Worm (Caenorhabditis elegans) whole organism, L4 larva: ENCODE data around the gene clec-67.

Experiments used
- F49E8.2 ChIP-seq: sonication (generic microtip); optimal IDR thresholded peaks from 2 replicates; lab custom pipeline; 2016; ENCODE audit warnings: missing compliant biosample characterization, mild to moderate bottlenecking, missing genetic modification characterization, borderline replicate concordance
- R02D3.7 ChIP-seq: fragments of 150-350 bp; sonication (generic microtip); optimal IDR thresholded peaks from 3 replicates; lab custom pipeline; 2014; ENCODE audit warnings: missing biosample characterization, missing genetic modification characterization
- Y5F2A.4 ChIP-seq: fragments of 200-800 bp; sonication (Bioruptor generic); optimal IDR thresholded peaks from 2 replicates; lab custom pipeline; 2018; ENCODE audit warnings: mild to moderate bottlenecking, missing genetic modification characterization, missing compliant biosample characterization
- ZK337.2 ChIP-seq: fragments of 200-800 bp; sonication (Bioruptor generic); IDR thresholded peaks from 2 replicates; pipeline ENCODE4 v1.3.6; 2022; ENCODE audit warnings: missing genetic modification reagents, missing genetic modification characterization, missing compliant biosample characterization
- aha-1 ChIP-seq: fragments of 150-350 bp; peaks from one replicate; lab custom pipeline; 2014; ENCODE audit warnings: missing biosample characterization, missing genetic modification characterization
- aly-2 ChIP-seq: sonication (generic microtip); optimal IDR thresholded peaks from 2 replicates; lab custom pipeline; 2018; ENCODE audit warnings: missing biosample characterization, missing genetic modification characterization
- attf-4 ChIP-seq: sonication (generic microtip); optimal IDR thresholded peaks from 3 replicates; lab custom pipeline; 2017; ENCODE audit warnings: missing biosample characterization, missing genetic modification characterization
- cey-2 ChIP-seq: sonication (generic microtip); optimal IDR thresholded peaks from 3 replicates; lab custom pipeline; 2017; ENCODE audit warnings: missing genetic modification characterization, mild to moderate bottlenecking, missing compliant biosample characterization, antibody characterized with exemption, borderline replicate concordance; ENCODE audit not compliant: insufficient read depth
- daf-12 ChIP-seq: fragments of 150-350 bp; optimal IDR thresholded peaks from 2 replicates; lab custom pipeline; 2014; ENCODE audit warnings: missing biosample characterization, missing genetic modification reagents, missing genetic modification characterization
- daf-16 ChIP-seq, 3 experiments: sonication (generic microtip); optimal IDR thresholded peaks; 2 replicates each; lab custom pipeline; 2016 to 2017; ENCODE audit warnings: missing genetic modification characterization in 3 of 3, missing genetic modification reagents in 3 of 3, mild to moderate bottlenecking in 2 of 3, missing compliant biosample characterization in 2 of 3, missing biosample characterization in 1 of 3, moderate library complexity in 1 of 3
- daf-8 ChIP-seq: fragments of 200-800 bp; sonication (Bioruptor generic); IDR thresholded peaks from 2 replicates; pipeline ENCODE4 v1.3.6; 2022; ENCODE audit warnings: missing genetic modification characterization, missing compliant biosample characterization
- dmd-6 ChIP-seq: fragments of 200-800 bp; sonication (Bioruptor generic); IDR thresholded peaks from 2 replicates; pipeline ENCODE4 v1.3.6; 2022; ENCODE audit warnings: missing genetic modification reagents, missing genetic modification characterization, missing compliant biosample characterization
- dmd-9 ChIP-seq: fragments of 200-800 bp; sonication (Bioruptor generic); IDR thresholded peaks from 2 replicates; pipeline ENCODE4 v1.3.6; 2022; ENCODE audit warnings: missing genetic modification reagents, missing genetic modification characterization, missing compliant biosample characterization
- dpl-1 ChIP-seq: fragments of 150-350 bp; optimal IDR thresholded peaks from 2 replicates; lab custom pipeline; 2014; ENCODE audit warnings: missing biosample characterization, missing genetic modification reagents, missing genetic modification characterization
- dve-1 ChIP-seq: sonication (generic microtip); optimal IDR thresholded peaks from 2 replicates; lab custom pipeline; 2017; ENCODE audit warnings: antibody characterized with exemption, mild to moderate bottlenecking, missing genetic modification characterization, missing compliant biosample characterization; ENCODE audit not compliant: insufficient read depth
- egl-27 ChIP-seq: sonication (generic microtip); optimal IDR thresholded peaks from 3 replicates; lab custom pipeline; 2017; ENCODE audit warnings: missing biosample characterization, missing genetic modification reagents, missing genetic modification characterization
- fkh-10 ChIP-seq: fragments of 150-350 bp; optimal IDR thresholded peaks from 2 replicates; lab custom pipeline; 2014; ENCODE audit warnings: missing biosample characterization, missing genetic modification reagents, missing genetic modification characterization
- hlh-11 ChIP-seq: fragments of 200-800 bp; sonication (Bioruptor generic); optimal IDR thresholded peaks from 2 replicates; lab custom pipeline; 2018; ENCODE audit warnings: mild to moderate bottlenecking, missing genetic modification characterization, missing compliant biosample characterization
- lin-15B ChIP-seq: fragments of 150-350 bp; sonication (generic microtip); optimal IDR thresholded peaks from 3 replicates; lab custom pipeline; 2014; ENCODE audit warnings: missing biosample characterization, missing genetic modification characterization
- lin-29 ChIP-seq: fragments of 200-800 bp; sonication (Bioruptor generic); IDR thresholded peaks from 2 replicates; pipeline ENCODE4 v1.3.6; 2022; ENCODE audit warnings: missing genetic modification reagents, missing genetic modification characterization, missing compliant biosample characterization
- lsy-2 ChIP-seq, 2 experiments: fragments of 150-350 bp in 1 of 2; sonication (generic microtip) in 1 of 2; optimal IDR thresholded peaks; 2 replicates each; lab custom pipeline; 2014 to 2017; ENCODE audit warnings: missing biosample characterization in 2 of 2, missing genetic modification characterization in 2 of 2
- madf-5 ChIP-seq, 2 experiments: fragments of 200-800 bp; sonication (Bioruptor generic); IDR thresholded peaks; 2 replicates each; pipeline ENCODE4 v1.3.6; 2022; ENCODE audit warnings: missing compliant biosample characterization in 2 of 2, missing genetic modification characterization in 2 of 2
- mdl-1 ChIP-seq, 2 experiments: fragments of 150-350 bp in 1 of 2; sonication (generic microtip) in 1 of 2; optimal IDR thresholded peaks; 2 replicates each; lab custom pipeline; 2014 to 2017; ENCODE audit warnings: missing biosample characterization in 2 of 2, missing genetic modification characterization in 2 of 2
- mep-1 ChIP-seq: fragments of 150-350 bp; sonication (generic microtip); optimal IDR thresholded peaks from 3 replicates; lab custom pipeline; 2014; ENCODE audit warnings: missing biosample characterization, missing genetic modification characterization
- mxl-2 ChIP-seq: fragments of 200-800 bp; sonication (Bioruptor generic); conservative IDR thresholded peaks from 2 replicates; pipeline ENCODE4 v1.3.6; 2022; ENCODE audit warnings: missing genetic modification reagents, missing genetic modification characterization, missing compliant biosample characterization
- nhr-10 ChIP-seq: fragments of 150-350 bp; optimal IDR thresholded peaks from 2 replicates; lab custom pipeline; 2014; ENCODE audit warnings: missing biosample characterization, missing genetic modification characterization
- nhr-28 ChIP-seq: fragments of 150-350 bp; optimal IDR thresholded peaks from 2 replicates; lab custom pipeline; 2014; ENCODE audit warnings: missing biosample characterization, missing genetic modification characterization
- nhr-48 ChIP-seq: sonication (generic microtip); optimal IDR thresholded peaks from 2 replicates; lab custom pipeline; 2016; ENCODE audit warnings: mild to moderate bottlenecking, missing genetic modification characterization, missing compliant biosample characterization
- nhr-6 ChIP-seq: fragments of 150-350 bp; optimal IDR thresholded peaks from 2 replicates; lab custom pipeline; 2014; ENCODE audit warnings: missing biosample characterization, missing genetic modification characterization
- nhr-76 ChIP-seq: fragments of 150-350 bp; optimal IDR thresholded peaks from 2 replicates; lab custom pipeline; 2014; ENCODE audit warnings: missing biosample characterization, missing genetic modification characterization
- pqm-1 ChIP-seq: sonication (generic microtip); optimal IDR thresholded peaks from 2 replicates; lab custom pipeline; 2017; ENCODE audit warnings: missing biosample characterization, missing genetic modification characterization
- sdz-12 ChIP-seq: fragments of 200-800 bp; sonication (Bioruptor generic); optimal IDR thresholded peaks from 2 replicates; lab custom pipeline; 2018; ENCODE audit warnings: mild to moderate bottlenecking, missing genetic modification characterization, missing compliant biosample characterization
- skn-1 ChIP-seq: fragments of 150-350 bp; optimal IDR thresholded peaks from 2 replicates; lab custom pipeline; 2014; ENCODE audit warnings: missing biosample characterization, missing genetic modification characterization
- snpc-1.2 ChIP-seq: fragments of 200-800 bp; sonication (Bioruptor generic); IDR thresholded peaks from 2 replicates; pipeline ENCODE4 v1.3.6; 2022; ENCODE audit warnings: missing genetic modification reagents, missing genetic modification characterization, missing compliant biosample characterization
- unc-39 ChIP-seq: sonication (generic microtip); optimal IDR thresholded peaks from 2 replicates; lab custom pipeline; 2017; ENCODE audit warnings: missing biosample characterization, missing genetic modification characterization
- unc-62 ChIP-seq, 3 experiments: fragments of 150-350 bp in 1 of 3; sonication (generic microtip); optimal IDR thresholded peaks in 2 of 3; peaks in 1 of 3; 1 replicate in 1 of 3; 2 replicates in 2 of 3; lab custom pipeline; 2014 to 2017; ENCODE audit warnings: missing biosample characterization in 3 of 3, missing genetic modification characterization in 3 of 3, missing genetic modification reagents in 3 of 3, missing genotype in 1 of 3
- vab-7 ChIP-seq: fragments of 200-800 bp; sonication (Bioruptor generic); IDR thresholded peaks from 2 replicates; pipeline ENCODE4 v1.3.6; 2022; ENCODE audit warnings: missing genetic modification reagents, missing genetic modification characterization, missing compliant biosample characterization
- zfp-2 ChIP-seq: sonication (generic microtip); optimal IDR thresholded peaks from 2 replicates; lab custom pipeline; 2016; ENCODE audit warnings: mild to moderate bottlenecking, missing genetic modification characterization, missing compliant biosample characterization
- zip-2 ChIP-seq: fragments of 150-350 bp; optimal IDR thresholded peaks from 2 replicates; lab custom pipeline; 2014; ENCODE audit warnings: missing biosample characterization, missing genetic modification characterization
- ztf-11 ChIP-seq: fragments of 150-350 bp; optimal IDR thresholded peaks from 2 replicates; lab custom pipeline; 2014; ENCODE audit warnings: missing biosample characterization, missing genetic modification characterization

Gene clec-67

ce11 chrIV:3875260-3875659, 46.7 kb upstream of the clec-67 start (continued):
- no peak for TF ChIP-seq egl-27 (tag; lab: Kevin White, UChicago)
- TF ChIP-seq, all 104 proteins: peak for 19

ce11 chrIV:3876955-3877354, 45.0 kb upstream of the clec-67 start:
- no peak for TF ChIP-seq dve-1
- TF ChIP-seq daf-12 (tag; lab: Kevin White, UChicago): no peak
- no peak for TF ChIP-seq dmd-9
- peak; percentile 91 for TF ChIP-seq aha-1 (tag; lab: Kevin White, UChicago)
- TF ChIP-seq daf-8 (GFP tag; lab: Robert Waterston, UW): no peak
- peak in 1 of 2 experiments; percentile 67 for TF ChIP-seq unc-62 (GFP tag; optimal IDR thresholded peaks at IDR 0.05 in 1 of 2; lab: Kevin White, UChicago)
- TF ChIP-seq unc-62 (tag; optimal IDR thresholded peaks at IDR 0.05; lab: Kevin White, UChicago): no peak
- TF ChIP-seq, all 104 proteins: peak for 2

DNA sequence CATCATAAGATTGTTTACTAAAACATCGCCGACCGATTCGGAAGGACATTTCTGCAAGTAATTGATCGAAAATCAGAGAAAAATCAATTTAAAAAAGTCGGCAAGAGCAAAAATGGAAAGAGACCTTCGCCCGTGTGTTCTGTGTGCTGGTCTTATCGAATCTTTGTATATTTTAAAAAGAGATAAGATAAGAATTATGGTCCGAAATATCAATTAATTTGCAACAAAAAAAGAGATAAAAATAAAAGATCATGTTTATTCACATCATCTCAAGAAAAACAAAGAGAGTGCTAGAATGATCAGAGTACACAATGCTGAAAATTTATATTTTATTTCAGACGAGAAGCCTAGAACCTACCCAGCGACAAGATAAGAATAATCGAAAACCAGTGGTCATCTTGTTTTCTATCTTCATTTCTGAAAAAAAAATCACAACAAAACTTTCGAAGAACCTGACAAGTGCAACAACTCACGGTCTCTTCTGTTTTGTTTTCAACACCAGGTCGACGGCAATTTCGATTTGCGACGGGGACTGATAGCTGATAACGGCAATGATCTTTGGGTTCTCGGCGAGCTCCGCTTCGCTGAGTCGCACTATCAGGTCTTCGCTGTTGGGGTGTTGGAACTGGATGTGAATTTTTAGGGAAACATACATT, 43.6 kb upstream of the clec-67 start, which contains the start of gene F37C4.6:
Gene F37C4.6, minus strand, starts transcription at position 51 of the 656 bp plus-strand sequence.
- no peak for TF ChIP-seq vab-7 (GFP tag; lab: Robert Waterston, UW)
- TF ChIP-seq pqm-1: peak; percentile 18
- TF ChIP-seq mep-1 (tag; lab: Kevin White, UChicago): no peak
- peak; percentile 9 for TF ChIP-seq nhr-28 (tag; lab: Kevin White, UChicago)
- TF ChIP-seq snpc-1.2 (GFP tag; lab: Robert Waterston, UW): no peak
- TF ChIP-seq unc-39 (tag; lab: Kevin White, UChicago): no peak
- peak; percentile 14; the same call in 1 of the 2 replicates for TF ChIP-seq dmd-6 (GFP tag; lab: Robert Waterston, UW)
- TF ChIP-seq nhr-76 (tag; lab: Kevin White, UChicago): no peak
- TF ChIP-seq zip-2: no peak
- TF ChIP-seq hlh-11 (tag; lab: Kevin White, UChicago): peak; percentile 49
- TF ChIP-seq daf-16 (GFP tag; optimal IDR thresholded peaks at IDR 0.05; lab: Kevin White, UChicago): no peak
- TF ChIP-seq daf-16 (tag; optimal IDR thresholded peaks at IDR 0.05; lab: Kevin White, UChicago): peak; percentile 85
- TF ChIP-seq dpl-1: no peak
- no peak for TF ChIP-seq nhr-6 (tag; lab: Kevin White, UChicago)

ce11 chrIV:3881119-3881518, 40.8 kb upstream of the clec-67 start, which contains the start of the genes F37C4.8 and oac-23:
TSS of gene F37C4.8 (minus strand) at chrIV:3881219.
TSS of gene oac-23 (plus strand) at chrIV:3881441.
- TF ChIP-seq skn-1: no peak
- no peak for TF ChIP-seq R02D3.7 (tag; lab: Kevin White, UChicago)
- TF ChIP-seq aha-1 (tag; lab: Kevin White, UChicago): peak; percentile 32

ce11 chrIV:3885369-3885768, 36.6 kb upstream of the clec-67 start, which contains the start of gene oac-22:
TSS of gene oac-22 (plus strand) at chrIV:3885669.
- TF ChIP-seq mxl-2 (no peak), nhr-10 (tag; lab: Kevin White, UChicago) (no peak), mdl-1 (tag; optimal IDR thresholded peaks at IDR 0.05; lab: Kevin White, UChicago) (no peak), ztf-11 (no peak), sdz-12 (no peak), nhr-28 (tag; lab: Kevin White, UChicago) (no peak), aly-2 (no peak)

DNA sequence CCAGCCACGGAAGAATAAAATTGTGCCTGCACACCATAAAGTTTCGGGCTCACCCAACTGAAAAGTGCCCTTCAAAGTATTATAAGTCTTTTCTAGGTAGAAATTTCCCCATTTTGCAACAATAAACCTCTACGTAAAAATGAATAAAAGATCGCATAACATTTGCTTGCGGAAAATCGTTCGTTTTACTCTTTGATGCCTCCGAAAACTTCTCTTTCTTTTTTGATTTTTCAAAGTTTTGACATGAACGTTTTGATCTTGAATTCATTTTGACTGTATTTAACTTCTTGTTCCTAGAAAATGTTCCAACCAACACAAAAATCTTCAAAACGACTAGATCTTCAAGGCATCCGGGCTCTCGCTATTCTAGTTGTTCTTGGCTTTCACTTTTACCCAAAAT, 33.0 kb upstream of the clec-67 start, which contains the start of gene oac-21:
Gene oac-21, plus strand, starts transcription at position 301 of the 400 bp plus-strand sequence.
- TF ChIP-seq zfp-2 (no peak), fkh-10 (GFP tag; lab: Kevin White, UChicago) (no peak), F49E8.2 (tag; lab: Kevin White, UChicago) (no peak), lin-15B (tag; lab: Kevin White, UChicago) (no peak), cey-2 (no peak), nhr-76 (tag; lab: Kevin White, UChicago) (no peak), nhr-48 (no peak), Y5F2A.4 (GFP tag; lab: Kevin White, UChicago) (no peak), attf-4 (tag; lab: Kevin White, UChicago) (no peak), lin-29 (GFP tag; lab: Robert Waterston, UW) (no peak), madf-5 (GFP tag; IDR thresholded peaks at IDR 0.05; lab: Robert Waterston, UW) (no peak), ZK337.2 (GFP tag; lab: Robert Waterston, UW) (no peak), lsy-2 (tag; optimal IDR thresholded peaks at IDR 0.05; lab: Kevin White, UChicago) (no peak), mep-1 (tag; lab: Kevin White, UChicago) (no peak)
